Worm (Caenorhabditis elegans) whole organism, L1 larva: ENCODE measurements around the gene R151.10.

ENCODE experiments used
- C34B4.2 ChIP-seq: sonication (generic microtip); optimal IDR thresholded peaks from 2 replicates; lab custom pipeline; 2017; ENCODE audit warnings: mild to moderate bottlenecking, missing genetic modification characterization, missing compliant biosample characterization
- Y116A8C.19 ChIP-seq: sonication (generic microtip); optimal IDR thresholded peaks from 2 replicates; lab custom pipeline; 2016; ENCODE audit warnings: missing compliant biosample characterization, missing genetic modification characterization, borderline replicate concordance
- aha-1 ChIP-seq: fragments of 150-350 bp; optimal IDR thresholded peaks from 2 replicates; lab custom pipeline; 2014; ENCODE audit warnings: missing biosample characterization, missing genetic modification characterization
- alr-1 ChIP-seq: fragments of 200-800 bp; sonication (Bioruptor generic); optimal IDR thresholded peaks from 2 replicates; lab custom pipeline; 2018; ENCODE audit warnings: borderline replicate concordance, mild to moderate bottlenecking, missing genetic modification characterization, missing compliant biosample characterization
- aly-2 ChIP-seq: fragments of 150-350 bp; optimal IDR thresholded peaks from 2 replicates; lab custom pipeline; 2014; ENCODE audit warnings: missing biosample characterization, missing genetic modification characterization
- ceh-63 ChIP-seq: fragments of 200-800 bp; sonication (Bioruptor generic); optimal IDR thresholded peaks from 2 replicates; lab custom pipeline; 2018; ENCODE audit warnings: mild to moderate bottlenecking, missing genetic modification characterization, missing compliant biosample characterization
- ceh-82 ChIP-seq, 3 experiments: fragments of 150-350 bp in 1 of 3; sonication (generic microtip) in 2 of 3; optimal IDR thresholded peaks; 2 replicates each; lab custom pipeline; 2014 to 2017; ENCODE audit warnings: missing biosample characterization in 3 of 3, missing genetic modification characterization in 3 of 3
- ceh-88 ChIP-seq: fragments of 200-800 bp; sonication (Bioruptor generic); IDR thresholded peaks from 2 replicates; pipeline ENCODE4 v1.3.6; 2022; ENCODE audit warnings: missing genetic modification characterization, missing compliant biosample characterization
- ceh-90 ChIP-seq: sonication (generic microtip); optimal IDR thresholded peaks from 2 replicates; lab custom pipeline; 2016; ENCODE audit warnings: missing genetic modification characterization, missing compliant biosample characterization
- ces-1 ChIP-seq: fragments of 150-350 bp; optimal IDR thresholded peaks from 2 replicates; lab custom pipeline; 2014; ENCODE audit warnings: missing biosample characterization, missing genetic modification reagents, missing genetic modification characterization
- dpl-1 ChIP-seq, 3 experiments: fragments of 150-350 bp in 2 of 3; sonication (generic microtip) in 1 of 3; optimal IDR thresholded peaks; 2 replicates each; lab custom pipeline; 2014 to 2017; ENCODE audit warnings: missing biosample characterization in 3 of 3, missing genetic modification characterization in 3 of 3, missing genetic modification reagents in 3 of 3
- dsc-1 ChIP-seq: sonication (generic microtip); optimal IDR thresholded peaks from 2 replicates; lab custom pipeline; 2016; ENCODE audit warnings: mild to moderate bottlenecking, missing genetic modification characterization, missing compliant biosample characterization
- efl-3 ChIP-seq: fragments of 200-800 bp; sonication (Bioruptor generic); optimal IDR thresholded peaks from 2 replicates; lab custom pipeline; 2018; ENCODE audit warnings: mild to moderate bottlenecking, missing genetic modification characterization, missing compliant biosample characterization
- elt-2 ChIP-seq: sonication (generic microtip); optimal IDR thresholded peaks from 2 replicates; lab custom pipeline; 2016; ENCODE audit warnings: missing genetic modification characterization, mild to moderate bottlenecking, inconsistent platforms, missing compliant biosample characterization, missing genetic modification reagents
- ets-5 ChIP-seq: fragments of 200-800 bp; sonication (Bioruptor generic); IDR thresholded peaks from 2 replicates; pipeline ENCODE4 v1.3.6; 2022; ENCODE audit warnings: missing genetic modification characterization, missing compliant biosample characterization
- fkh-10 ChIP-seq: sonication (generic microtip); optimal IDR thresholded peaks from 2 replicates; lab custom pipeline; 2017; ENCODE audit warnings: missing biosample characterization, missing genetic modification reagents, missing genetic modification characterization
- fos-1 ChIP-seq: fragments of 150-350 bp; optimal IDR thresholded peaks from 2 replicates; lab custom pipeline; 2014; ENCODE audit warnings: missing biosample characterization, missing genetic modification characterization
- grh-1 ChIP-seq: fragments of 200-800 bp; sonication (Bioruptor generic); IDR thresholded peaks from 2 replicates; pipeline ENCODE4 v1.3.6; 2022; ENCODE audit warnings: missing genetic modification reagents, missing genetic modification characterization, missing compliant biosample characterization
- hlh-17 ChIP-seq: fragments of 200-800 bp; sonication (Bioruptor generic); optimal IDR thresholded peaks from 2 replicates; lab custom pipeline; 2018; ENCODE audit warnings: missing genetic modification characterization, mild to moderate bottlenecking, missing compliant biosample characterization, moderate library complexity, borderline replicate concordance
- hlh-4 ChIP-seq: sonication (generic microtip); optimal IDR thresholded peaks from 2 replicates; lab custom pipeline; 2016; ENCODE audit warnings: mild to moderate bottlenecking, missing genetic modification characterization, missing compliant biosample characterization
- hpl-2 ChIP-seq: fragments of 150-350 bp; optimal IDR thresholded peaks from 2 replicates; lab custom pipeline; 2014; ENCODE audit warnings: missing biosample characterization, missing genetic modification reagents, missing genetic modification characterization
- jun-1 ChIP-seq: fragments of 150-350 bp; optimal IDR thresholded peaks from 2 replicates; lab custom pipeline; 2014; ENCODE audit warnings: missing biosample characterization, missing genetic modification reagents, missing genetic modification characterization
- lin-14 ChIP-seq: fragments of 200-800 bp; sonication (Bioruptor generic); optimal IDR thresholded peaks from 2 replicates; lab custom pipeline; 2018; ENCODE audit warnings: mild to moderate bottlenecking, missing genetic modification characterization, moderate library complexity, missing compliant biosample characterization
- lin-35 ChIP-seq, 2 experiments: fragments of 150-350 bp; optimal IDR thresholded peaks; 2 replicates each; lab custom pipeline; 2014; ENCODE audit warnings: missing biosample characterization in 2 of 2, missing genetic modification characterization in 2 of 2, missing genetic modification reagents in 2 of 2
- lin-39 ChIP-seq: fragments of 150-350 bp; optimal IDR thresholded peaks from 2 replicates; lab custom pipeline; 2014; ENCODE audit warnings: missing biosample characterization, missing genetic modification reagents, missing genetic modification characterization
- lsy-2 ChIP-seq, 2 experiments: fragments of 150-350 bp; optimal IDR thresholded peaks; 2 replicates each; lab custom pipeline; 2014; ENCODE audit warnings: missing biosample characterization in 2 of 2, missing genetic modification characterization in 2 of 2
- mdl-1 ChIP-seq, 2 experiments: fragments of 150-350 bp; optimal IDR thresholded peaks; 2 replicates each; lab custom pipeline; 2014 to 2017; ENCODE audit warnings: missing biosample characterization in 2 of 2, missing genetic modification characterization in 2 of 2, inconsistent platforms in 1 of 2
- mef-2 ChIP-seq: fragments of 150-350 bp; optimal IDR thresholded peaks from 2 replicates; lab custom pipeline; 2014; ENCODE audit warnings: missing biosample characterization, missing genetic modification characterization
- mep-1 ChIP-seq: fragments of 150-350 bp; optimal IDR thresholded peaks from 2 replicates; lab custom pipeline; 2014; ENCODE audit warnings: missing biosample characterization, missing genetic modification characterization
- nhr-12 ChIP-seq: sonication (generic microtip); optimal IDR thresholded peaks from 2 replicates; lab custom pipeline; 2017; ENCODE audit warnings: missing biosample characterization, missing genetic modification characterization
- nhr-19 ChIP-seq: fragments of 200-800 bp; sonication (Bioruptor generic); conservative IDR thresholded peaks from 2 replicates; pipeline ENCODE4 v1.3.6; 2022; ENCODE audit warnings: missing genetic modification characterization, missing compliant biosample characterization
- nhr-237 ChIP-seq: fragments of 150-350 bp; optimal IDR thresholded peaks from 2 replicates; lab custom pipeline; 2014; ENCODE audit warnings: missing biosample characterization, missing genetic modification characterization
- nhr-28 ChIP-seq: fragments of 150-350 bp; optimal IDR thresholded peaks from 2 replicates; lab custom pipeline; 2014; ENCODE audit warnings: missing biosample characterization, missing genetic modification characterization
- nhr-71 ChIP-seq: sonication (generic microtip); optimal IDR thresholded peaks from 2 replicates; lab custom pipeline; 2016; ENCODE audit warnings: mild to moderate bottlenecking, missing genetic modification characterization, moderate library complexity, missing compliant biosample characterization
- nhr-77 ChIP-seq: fragments of 150-350 bp; optimal IDR thresholded peaks from 2 replicates; lab custom pipeline; 2014; ENCODE audit warnings: missing biosample characterization, missing genetic modification characterization
- nhr-85 ChIP-seq: sonication (generic microtip); peaks from one replicate; lab custom pipeline; 2016; ENCODE audit warnings: missing genetic modification characterization, inconsistent platforms, missing compliant biosample characterization
- nhr-90 ChIP-seq: sonication (generic microtip); optimal IDR thresholded peaks from 2 replicates; lab custom pipeline; 2016; ENCODE audit warnings: mild to moderate bottlenecking, missing genetic modification characterization, missing compliant biosample characterization; ENCODE audit not compliant: poor library complexity
- pag-3 ChIP-seq: sonication (generic microtip); optimal IDR thresholded peaks from 2 replicates; lab custom pipeline; 2017; ENCODE audit warnings: missing genetic modification characterization, mild to moderate bottlenecking, missing compliant biosample characterization, antibody characterized with exemption, borderline replicate concordance; ENCODE audit not compliant: insufficient read depth
- pqm-1 ChIP-seq: sonication (generic microtip); optimal IDR thresholded peaks from 3 replicates; lab custom pipeline; 2017; ENCODE audit warnings: missing biosample characterization, missing genetic modification characterization
- rnt-1 ChIP-seq: sonication (generic microtip); optimal IDR thresholded peaks from 2 replicates; lab custom pipeline; 2016; ENCODE audit warnings: mild to moderate bottlenecking, missing genetic modification characterization, moderate library complexity, missing compliant biosample characterization
- skn-1 ChIP-seq: fragments of 150-350 bp; optimal IDR thresholded peaks from 2 replicates; lab custom pipeline; 2014; ENCODE audit warnings: missing biosample characterization, missing genetic modification characterization
- snpc-4 ChIP-seq: fragments of 150-350 bp; optimal IDR thresholded peaks from 2 replicates; lab custom pipeline; 2014; ENCODE audit warnings: missing biosample characterization, missing genetic modification characterization
- sox-4 ChIP-seq: sonication (generic microtip); optimal IDR thresholded peaks from 2 replicates; lab custom pipeline; 2016; ENCODE audit warnings: missing genetic modification characterization, missing compliant biosample characterization
- sptf-1 ChIP-seq: fragments of 150-350 bp; optimal IDR thresholded peaks from 2 replicates; lab custom pipeline; 2014; ENCODE audit warnings: missing biosample characterization, missing genetic modification characterization
- sup-37 ChIP-seq: fragments of 200-800 bp; sonication (Bioruptor generic); optimal IDR thresholded peaks from 2 replicates; lab custom pipeline; 2018; ENCODE audit warnings: mild to moderate bottlenecking, missing genetic modification characterization, missing compliant biosample characterization
- tlp-1 ChIP-seq: fragments of 150-350 bp; optimal IDR thresholded peaks from 2 replicates; lab custom pipeline; 2014; ENCODE audit warnings: missing biosample characterization, missing genetic modification characterization
- unc-130 ChIP-seq: fragments of 150-350 bp; optimal IDR thresholded peaks from 2 replicates; lab custom pipeline; 2017; ENCODE audit warnings: missing biosample characterization, missing genetic modification characterization, inconsistent platforms
- unc-62 ChIP-seq: fragments of 150-350 bp; optimal IDR thresholded peaks from 2 replicates; lab custom pipeline; 2014; ENCODE audit warnings: missing biosample characterization, missing genetic modification reagents, missing genetic modification characterization
- unc-98 ChIP-seq: fragments of 200-800 bp; sonication (Bioruptor generic); IDR thresholded peaks from 2 replicates; pipeline ENCODE4 v1.3.6; 2022; ENCODE audit warnings: missing genetic modification characterization, missing compliant biosample characterization
- vab-15 ChIP-seq: sonication (generic microtip); optimal IDR thresholded peaks from 2 replicates; lab custom pipeline; 2017; ENCODE audit warnings: missing genotype, mild to moderate bottlenecking, missing genetic modification characterization, missing compliant biosample characterization
- zag-1 ChIP-seq: fragments of 150-350 bp; optimal IDR thresholded peaks from 2 replicates; lab custom pipeline; 2014; ENCODE audit warnings: missing biosample characterization, missing genetic modification characterization
- zip-4 ChIP-seq: fragments of 200-800 bp; sonication (Bioruptor generic); optimal IDR thresholded peaks from 2 replicates; lab custom pipeline; 2018; ENCODE audit warnings: mild to moderate bottlenecking, missing genetic modification characterization, moderate library complexity, missing compliant biosample characterization
- ztf-11 ChIP-seq, 2 experiments: sonication (generic microtip); optimal IDR thresholded peaks; 2 replicates each; lab custom pipeline; 2016 to 2017; ENCODE audit warnings: missing genetic modification characterization in 2 of 2, missing biosample characterization in 1 of 2, missing compliant biosample characterization in 1 of 2

R151.10 gene

ce11 chrIII:7181822-7182221 lies 48.9 kb downstream of the R151.10 start, which contains the start of gene epg-4:
TSS of gene epg-4 (plus strand) at chrIII:7182167.
- TF ChIP-seq pag-3 (tag; lab: Kevin White, UChicago) = no peak
- TF ChIP-seq sox-4 (tag; lab: Kevin White, UChicago) = no peak
- no peak for TF ChIP-seq fos-1 (tag; lab: Kevin White, UChicago)
- TF ChIP-seq nhr-12 (tag; lab: Kevin White, UChicago) = no peak
- no peak for TF ChIP-seq mef-2 (tag; lab: Kevin White, UChicago)
- TF ChIP-seq sup-37 (GFP tag; lab: Kevin White, UChicago) = no peak
- TF ChIP-seq rnt-1 (tag; lab: Kevin White, UChicago) = no peak
- no peak for TF ChIP-seq snpc-4 (tag; lab: Kevin White, UChicago)
- TF ChIP-seq ztf-11 (tag; optimal IDR thresholded peaks at IDR 0.05; lab: Kevin White, UChicago) = no peak
- no peak for TF ChIP-seq C34B4.2 (tag; lab: Kevin White, UChicago)
- peak; percentile 3 for TF ChIP-seq nhr-77
- TF ChIP-seq tlp-1 (tag; lab: Kevin White, UChicago) = no peak
- TF ChIP-seq hlh-4 (tag; lab: Kevin White, UChicago) = no peak
- TF ChIP-seq hlh-17 (GFP tag; lab: Kevin White, UChicago) = no peak
- no peak for TF ChIP-seq zag-1 (tag; lab: Kevin White, UChicago)
- TF ChIP-seq mep-1 (tag; lab: Kevin White, UChicago) = no peak
- TF ChIP-seq alr-1 = no peak
- peak; percentile 22 for TF ChIP-seq unc-130
- TF ChIP-seq unc-98 (GFP tag; lab: Robert Waterston, UW) = no peak
- no peak for TF ChIP-seq hpl-2 (GFP tag; lab: Kevin White, UChicago)
- TF ChIP-seq ceh-82 (tag; optimal IDR thresholded peaks at IDR 0.05; lab: Kevin White, UChicago) = peak in 1 of 3 experiments; percentile 11
- TF ChIP-seq skn-1 (tag; lab: Kevin White, UChicago) = peak; percentile 47
- TF ChIP-seq vab-15 = no peak
- no peak for TF ChIP-seq zip-4
- TF ChIP-seq lin-14 (GFP tag; lab: Kevin White, UChicago) = peak; percentile 70
- no peak for TF ChIP-seq lin-39 (tag; lab: Kevin White, UChicago)
- no peak for TF ChIP-seq grh-1 (GFP tag; lab: Robert Waterston, UW)
- TF ChIP-seq nhr-90 = no peak
- peak in 1 of 2 experiments; percentile 69 for TF ChIP-seq lsy-2 (tag; optimal IDR thresholded peaks at IDR 0.05; lab: Kevin White, UChicago)
- no peak for TF ChIP-seq nhr-19 (GFP tag; lab: Robert Waterston, UW)
- no peak for TF ChIP-seq ceh-88 (GFP tag; lab: Robert Waterston, UW)
- TF ChIP-seq dpl-1 (GFP tag; optimal IDR thresholded peaks at IDR 0.05; lab: Kevin White, UChicago) = peak; percentile 9 to 53 (median 41)
- TF ChIP-seq ets-5 (GFP tag; lab: Robert Waterston, UW) = no peak
- TF ChIP-seq aha-1 (tag; lab: Kevin White, UChicago) = no peak
- TF ChIP-seq nhr-85 (tag; lab: Kevin White, UChicago) = peak; percentile 36
- no peak for TF ChIP-seq ces-1
- TF ChIP-seq pqm-1 (tag; lab: Kevin White, UChicago) = no peak
- no peak for TF ChIP-seq aly-2 (tag; lab: Kevin White, UChicago)
- TF ChIP-seq efl-3 (GFP tag; lab: Kevin White, UChicago) = no peak
- peak; percentile 42 to 79 for TF ChIP-seq lin-35 (GFP tag; optimal IDR thresholded peaks at IDR 0.05; lab: Kevin White, UChicago)
- TF ChIP-seq nhr-71 = peak; percentile 41
- no peak for TF ChIP-seq ceh-90 (tag; lab: Kevin White, UChicago)
- no peak for TF ChIP-seq Y116A8C.19
- TF ChIP-seq mdl-1 (tag; optimal IDR thresholded peaks at IDR 0.05; lab: Kevin White, UChicago) = peak in 1 of 2 experiments; percentile 22
- TF ChIP-seq jun-1 (tag; lab: Kevin White, UChicago) = no peak
- no peak for TF ChIP-seq fkh-10 (GFP tag; lab: Kevin White, UChicago)
- TF ChIP-seq ceh-63 (GFP tag; lab: Kevin White, UChicago) = no peak
- no peak for TF ChIP-seq nhr-28 (tag; lab: Kevin White, UChicago)
- TF ChIP-seq sptf-1 = no peak
- no peak for TF ChIP-seq elt-2 (tag; lab: Kevin White, UChicago)
- no peak for TF ChIP-seq dsc-1 (tag; lab: Kevin White, UChicago)
- TF ChIP-seq unc-62 (GFP tag; lab: Kevin White, UChicago) = no peak
- TF ChIP-seq nhr-237 (tag; lab: Kevin White, UChicago) = no peak
